Fruit fly (Drosophila melanogaster) whole organism, embryonic: ENCODE results near the gene Mis12.

Source experiments
- Blimp-1 ChIP-seq: fragments of 200-800 bp; sonication (Bioruptor generic); optimal IDR thresholded peaks from 3 replicates; lab custom pipeline; 2018; ENCODE audit warnings: missing biosample characterization, missing genetic modification characterization, mild to moderate bottlenecking, moderate library complexity, missing genetic modification reagents
- CG10267 ChIP-seq: fragments of 200-800 bp; sonication (Bioruptor generic); optimal IDR thresholded peaks from 2 replicates; lab custom pipeline; 2018; ENCODE audit warnings: missing biosample characterization, mild to moderate bottlenecking, missing genetic modification characterization, moderate library complexity
- CG10321 ChIP-seq: fragments of 200-800 bp; sonication (Bioruptor generic); IDR thresholded peaks from 2 replicates; pipeline ENCODE4 v1.3.6; 2022; ENCODE audit warnings: missing biosample characterization, missing genetic modification characterization
- CG10431 ChIP-seq: fragments of 200-800 bp; sonication (Bioruptor generic); optimal IDR thresholded peaks from 3 replicates; lab custom pipeline; 2018; ENCODE audit warnings: missing biosample characterization, mild to moderate bottlenecking, missing genetic modification characterization
- CG11398 ChIP-seq: fragments of 200-800 bp; sonication (Bioruptor generic); optimal IDR thresholded peaks from 2 replicates; lab custom pipeline; 2016; ENCODE audit warnings: missing biosample characterization, missing genetic modification characterization
- CG13287 ChIP-seq: fragments of 200-800 bp; sonication (Bioruptor generic); IDR thresholded peaks from 2 replicates; pipeline ENCODE4 v1.3.6; 2022; ENCODE audit warnings: missing biosample characterization, missing genetic modification characterization; ENCODE audit not compliant: partially characterized antibody
- CG13296 ChIP-seq: fragments of 200-800 bp; sonication (Bioruptor generic); optimal IDR thresholded peaks from 3 replicates; lab custom pipeline; 2018; ENCODE audit warnings: missing biosample characterization, mild to moderate bottlenecking, missing genetic modification characterization
- CG15696 ChIP-seq: fragments of 200-800 bp; sonication (Bioruptor generic); optimal IDR thresholded peaks from 2 replicates; lab custom pipeline; 2019; ENCODE audit warnings: missing biosample characterization, mild to moderate bottlenecking, missing genetic modification characterization, moderate library complexity
- CG2712 ChIP-seq: fragments of 200-800 bp; optimal IDR thresholded peaks from 3 replicates; lab custom pipeline; 2019; ENCODE audit warnings: missing biosample characterization, mild to moderate bottlenecking, missing genetic modification characterization, moderate library complexity
- CG2889 ChIP-seq: fragments of 200-800 bp; sonication (Bioruptor generic); IDR thresholded peaks from 3 replicates; pipeline ENCODE4 v1.3.6; 2022; ENCODE audit warnings: missing biosample characterization, missing genetic modification characterization
- CG30403 ChIP-seq: fragments of 200-800 bp; sonication (Bioruptor generic); optimal IDR thresholded peaks from 3 replicates; lab custom pipeline; 2016; ENCODE audit warnings: missing biosample characterization, missing genetic modification characterization
- CG3838 ChIP-seq: fragments of 200-800 bp; sonication (Bioruptor generic); optimal IDR thresholded peaks from 3 replicates; lab custom pipeline; 2016; ENCODE audit warnings: missing biosample characterization, missing genetic modification characterization
- CG3847 ChIP-seq: fragments of 200-800 bp; sonication (Bioruptor generic); IDR thresholded peaks from 2 replicates; pipeline ENCODE4 v1.3.6; 2022; ENCODE audit warnings: missing biosample characterization, missing genetic modification characterization
- CG5245 ChIP-seq: fragments of 200-800 bp; sonication (Bioruptor generic); optimal IDR thresholded peaks from 3 replicates; lab custom pipeline; 2016; ENCODE audit warnings: missing biosample characterization, missing genetic modification characterization
- CG6683 ChIP-seq: fragments of 200-800 bp; sonication (Bioruptor generic); optimal IDR thresholded peaks from 2 replicates; lab custom pipeline; 2017; ENCODE audit warnings: missing biosample characterization, mild to moderate bottlenecking, missing genetic modification characterization, missing genetic modification reagents
- CG6765 ChIP-seq: fragments of 200-800 bp; sonication (Bioruptor generic); optimal IDR thresholded peaks from 3 replicates; lab custom pipeline; 2017; ENCODE audit warnings: missing biosample characterization, mild to moderate bottlenecking, missing genetic modification characterization
- CG7745 ChIP-seq: fragments of 200-800 bp; sonication (Bioruptor generic); optimal IDR thresholded peaks from 2 replicates; lab custom pipeline; 2018; ENCODE audit warnings: missing biosample characterization, mild to moderate bottlenecking, missing genetic modification characterization, moderate library complexity
- CG8944 ChIP-seq: fragments of 200-800 bp; sonication (Bioruptor generic); optimal IDR thresholded peaks from 3 replicates; lab custom pipeline; 2016; ENCODE audit warnings: missing biosample characterization, missing genetic modification characterization
- CkIIα-i1 ChIP-seq: fragments of 200-800 bp; sonication (Bioruptor generic); IDR thresholded peaks from 2 replicates; pipeline ENCODE4 v1.3.6; 2022; ENCODE audit warnings: missing biosample characterization, missing genetic modification characterization
- D19A ChIP-seq: fragments of 200-800 bp; optimal IDR thresholded peaks from 3 replicates; lab custom pipeline; 2019; ENCODE audit warnings: missing biosample characterization, mild to moderate bottlenecking, missing genetic modification characterization, moderate library complexity
- Fer3 ChIP-seq: fragments of 200-800 bp; sonication (Bioruptor generic); optimal IDR thresholded peaks from 2 replicates; lab custom pipeline; 2018; ENCODE audit warnings: missing biosample characterization, mild to moderate bottlenecking, missing genetic modification characterization, moderate library complexity
- HLH54F ChIP-seq: fragments of 200-800 bp; sonication (Bioruptor generic); optimal IDR thresholded peaks from 3 replicates; lab custom pipeline; 2016; ENCODE audit warnings: missing biosample characterization, missing genetic modification characterization
- Kr ChIP-seq: fragments of 200-800 bp; sonication (Bioruptor generic); optimal IDR thresholded peaks from 2 replicates; lab custom pipeline; 2017; ENCODE audit warnings: missing biosample characterization, mild to moderate bottlenecking, missing genetic modification characterization
- NFAT ChIP-seq: fragments of 200-800 bp; sonication (Bioruptor generic); IDR thresholded peaks from 2 replicates; pipeline ENCODE4 v1.3.6; 2022; ENCODE audit warnings: missing biosample characterization, missing genetic modification characterization
- Nf-YB ChIP-seq: fragments of 200-800 bp; sonication (Bioruptor generic); optimal IDR thresholded peaks from 3 replicates; lab custom pipeline; 2019; ENCODE audit warnings: missing biosample characterization, mild to moderate bottlenecking, missing genetic modification characterization, moderate library complexity
- Oaz ChIP-seq: fragments of 200-800 bp; sonication (Bioruptor generic); IDR thresholded peaks from 2 replicates; pipeline ENCODE4 v1.3.6; 2022; ENCODE audit warnings: missing biosample characterization, missing genetic modification characterization
- Opbp ChIP-seq: fragments of 200-800 bp; sonication (Bioruptor generic); IDR thresholded peaks from 3 replicates; pipeline ENCODE4 v1.3.6; 2022; ENCODE audit warnings: missing biosample characterization, missing genetic modification characterization; ENCODE audit not compliant: partially characterized antibody
- Trl ChIP-seq, 3 experiments: fragments of >200 bp in 2 of 3; fragments of 200-800 bp in 1 of 3; sonication (Bioruptor generic) in 1 of 3; optimal IDR thresholded peaks; 2 replicates in 1 of 3; 3 replicates in 2 of 3; lab custom pipeline; 2016 to 2017; ENCODE audit warnings: missing biosample characterization in 1 of 3, missing genetic modification characterization in 1 of 3
- cas ChIP-seq: fragments of 200-800 bp; sonication (Bioruptor generic); IDR thresholded peaks from 2 replicates; pipeline ENCODE4 v1.3.6; 2022; ENCODE audit warnings: missing biosample characterization, missing genetic modification characterization
- cato ChIP-seq: fragments of 200-800 bp; sonication (Bioruptor generic); optimal IDR thresholded peaks from 2 replicates; lab custom pipeline; 2016; ENCODE audit warnings: missing biosample characterization, missing genetic modification characterization, borderline replicate concordance
- dmrt99B ChIP-seq: fragments of 200-800 bp; sonication (Bioruptor generic); optimal IDR thresholded peaks from 2 replicates; lab custom pipeline; 2018; ENCODE audit warnings: missing biosample characterization, mild to moderate bottlenecking, missing genetic modification characterization, moderate library complexity
- esg ChIP-seq: fragments of 200-800 bp; sonication (Bioruptor generic); conservative IDR thresholded peaks from 2 replicates; pipeline ENCODE4 v1.3.6; 2022; ENCODE audit warnings: missing biosample characterization, missing genetic modification characterization
- gt ChIP-seq: fragments of 200-800 bp; sonication (Bioruptor generic); IDR thresholded peaks from 2 replicates; pipeline ENCODE4 v1.3.6; 2022; ENCODE audit warnings: missing biosample characterization, missing genetic modification characterization
- ind ChIP-seq: fragments of 200-800 bp; sonication (Bioruptor generic); optimal IDR thresholded peaks from 3 replicates; lab custom pipeline; 2016; ENCODE audit warnings: missing biosample characterization, missing genetic modification characterization
- insv ChIP-seq, 2 experiments: fragments of 200-800 bp; sonication (Bioruptor generic); optimal IDR thresholded peaks; 3 replicates each; lab custom pipeline; 2016 to 2018; ENCODE audit warnings: missing biosample characterization in 2 of 2, missing genetic modification characterization in 2 of 2
- lbe ChIP-seq: fragments of 200-800 bp; sonication (Bioruptor generic); optimal IDR thresholded peaks from 2 replicates; lab custom pipeline; 2016; ENCODE audit warnings: missing biosample characterization, mild to moderate bottlenecking, missing genetic modification characterization
- odd ChIP-seq: fragments of 200-800 bp; sonication (Bioruptor generic); optimal IDR thresholded peaks from 2 replicates; lab custom pipeline; 2017; ENCODE audit warnings: missing biosample characterization, mild to moderate bottlenecking, missing genetic modification characterization
- p53 ChIP-seq: fragments of 200-800 bp; sonication (Bioruptor generic); optimal IDR thresholded peaks from 2 replicates; lab custom pipeline; 2016; ENCODE audit warnings: missing biosample characterization, missing genetic modification characterization
- pfk ChIP-seq: fragments of 200-800 bp; sonication (Bioruptor generic); optimal IDR thresholded peaks from 2 replicates; lab custom pipeline; 2018; ENCODE audit warnings: missing biosample characterization, mild to moderate bottlenecking, missing genetic modification characterization, moderate library complexity
- pzg ChIP-seq: fragments of 200-800 bp; sonication (Bioruptor generic); optimal IDR thresholded peaks from 3 replicates; lab custom pipeline; 2018; ENCODE audit warnings: missing biosample characterization, mild to moderate bottlenecking, missing genetic modification characterization, moderate library complexity
- ro ChIP-seq: fragments of 200-800 bp; sonication (Bioruptor generic); IDR thresholded peaks from 2 replicates; pipeline ENCODE4 v1.3.6; 2022; ENCODE audit warnings: missing biosample characterization, missing genetic modification characterization
- salm ChIP-seq: fragments of 200-800 bp; sonication (Bioruptor generic); optimal IDR thresholded peaks from 2 replicates; lab custom pipeline; 2018; ENCODE audit warnings: missing biosample characterization, mild to moderate bottlenecking, missing genetic modification characterization
- scrt ChIP-seq: fragments of 200-800 bp; sonication (Bioruptor generic); optimal IDR thresholded peaks from 2 replicates; lab custom pipeline; 2018; ENCODE audit warnings: missing biosample characterization, mild to moderate bottlenecking, missing genetic modification characterization, moderate library complexity
- seq ChIP-seq: fragments of 200-800 bp; sonication (Bioruptor generic); IDR thresholded peaks from 2 replicates; pipeline ENCODE4 v1.3.6; 2022; ENCODE audit warnings: missing biosample characterization, missing genetic modification characterization
- slbo ChIP-seq: fragments of 200-800 bp; sonication (Bioruptor generic); IDR thresholded peaks from 2 replicates; pipeline ENCODE4 v1.3.6; 2022; ENCODE audit warnings: missing biosample characterization, missing genetic modification characterization
- sug ChIP-seq: fragments of 200-800 bp; optimal IDR thresholded peaks from 2 replicates; lab custom pipeline; 2019; ENCODE audit warnings: missing biosample characterization, mild to moderate bottlenecking, missing genetic modification characterization, moderate library complexity
- tin ChIP-seq: fragments of 200-800 bp; sonication (Bioruptor generic); optimal IDR thresholded peaks from 3 replicates; lab custom pipeline; 2016; ENCODE audit warnings: missing biosample characterization, missing genetic modification characterization

Gene Mis12

DNA sequence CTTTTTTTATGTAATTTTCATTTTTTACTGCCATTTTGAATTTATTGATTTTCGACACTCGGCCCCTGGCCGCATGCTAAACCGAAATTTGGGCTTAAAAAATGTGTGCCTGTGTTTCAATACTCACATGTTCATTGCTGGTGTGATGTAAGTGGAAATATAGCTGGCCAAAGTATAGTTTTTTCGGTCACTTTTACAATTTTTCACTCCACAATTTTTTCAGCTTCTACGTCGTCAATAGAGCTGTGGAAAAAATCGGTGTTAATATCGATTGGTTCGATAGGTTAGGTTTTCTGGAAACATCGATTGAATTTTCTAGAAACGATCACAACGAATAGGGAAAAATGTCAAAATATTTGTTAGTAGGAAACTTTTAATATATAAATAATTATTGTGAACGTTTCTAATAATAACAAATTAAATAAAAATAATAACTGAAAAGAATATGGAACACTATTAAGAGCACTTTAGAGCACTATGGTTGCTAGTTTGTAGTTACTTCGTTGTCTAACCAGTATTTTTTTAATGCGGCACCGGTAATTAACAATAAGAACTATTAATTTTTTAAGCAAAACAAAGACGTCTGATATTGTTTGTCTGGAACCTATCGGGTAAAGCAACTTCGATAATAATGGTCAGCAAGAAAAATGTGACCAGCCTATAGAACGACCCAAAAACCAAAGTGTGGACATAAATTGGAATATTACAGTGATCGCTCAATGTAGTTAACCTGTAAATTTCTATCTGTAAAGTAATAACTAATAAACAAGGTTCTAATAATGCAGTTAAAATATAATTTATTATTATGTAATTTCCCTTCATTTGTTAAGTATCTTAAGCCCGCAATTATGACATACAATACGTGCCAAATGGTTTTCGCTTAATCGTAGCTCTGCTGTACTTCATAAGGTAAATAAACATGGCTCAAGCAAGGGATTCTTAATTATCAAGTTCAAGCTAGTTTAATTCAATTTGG is 13.3 kb downstream of the Mis12 start, which contains the start of the genes CG10077 and CG9948 (continued):
- no peak for TF ChIP-seq Trl (optimal IDR thresholded peaks at IDR 0.05; lab: Kevin White, UChicago)
- TF ChIP-seq Trl (GFP tag; optimal IDR thresholded peaks at IDR 0.05; lab: Kevin White, UChicago), result peak; percentile 60
- TF ChIP-seq slbo (GFP tag; lab: Robert Waterston, UW), result peak; percentile 95
- TF ChIP-seq CG6683 (GFP tag; lab: Kevin White, UChicago), result peak; percentile 61
- peak; percentile 71 for TF ChIP-seq Nf-YB
- TF ChIP-seq CG3838 (GFP tag; lab: Kevin White, UChicago), result peak; percentile 27
- peak; percentile 89 for TF ChIP-seq ind
- TF ChIP-seq gt (GFP tag; lab: Robert Waterston, UW), result peak; percentile 68
- peak; percentile 80 for TF ChIP-seq CG2889 (GFP tag; lab: Robert Waterston, UW)
- TF ChIP-seq CG2712 (tag; lab: Kevin White, UChicago), result peak; percentile 92
- peak; percentile 79 for TF ChIP-seq cato (GFP tag; lab: Kevin White, UChicago)
- peak; percentile 51 for TF ChIP-seq HLH54F (GFP tag; lab: Kevin White, UChicago)
- TF ChIP-seq D19A (tag; lab: Kevin White, UChicago), result peak; percentile 86
- peak; percentile 71; the same call in 2 of the 3 replicates for TF ChIP-seq Opbp (GFP tag; lab: Robert Waterston, UW)
- TF ChIP-seq CG30403 (GFP tag; lab: Kevin White, UChicago), result peak; percentile 87
- TF ChIP-seq CG5245, result peak; percentile 81
- peak; percentile 75 for TF ChIP-seq CG6765
- TF ChIP-seq CG10431, result peak; percentile 69
- TF ChIP-seq lbe (GFP tag; lab: Kevin White, UChicago), result peak; percentile 89
- peak; percentile 82 for TF ChIP-seq NFAT (GFP tag; lab: Robert Waterston, UW)
- TF ChIP-seq Oaz, result peak; percentile 85
- peak; percentile 87 for TF ChIP-seq CG13296 (GFP tag; lab: Kevin White, UChicago)
- TF ChIP-seq scrt (GFP tag; lab: Kevin White, UChicago), result peak; percentile 65
- peak; percentile 49 for TF ChIP-seq pzg (GFP tag; lab: Kevin White, UChicago)
- TF ChIP-seq CG13287, result peak; percentile 78
- TF ChIP-seq odd (GFP tag; lab: Kevin White, UChicago), result peak; percentile 77
- TF ChIP-seq salm (tag; lab: Kevin White, UChicago), result peak; percentile 85
- TF ChIP-seq dmrt99B (tag; lab: Kevin White, UChicago), result peak; percentile 91
- peak; percentile 89 for TF ChIP-seq CG3847 (GFP tag; lab: Robert Waterston, UW)
- peak; percentile 85 for TF ChIP-seq Blimp-1 (GFP tag; lab: Kevin White, UChicago)
- TF ChIP-seq CG7745 (tag; lab: Kevin White, UChicago), result peak; percentile 62
- TF ChIP-seq Fer3 (tag; lab: Kevin White, UChicago), result peak; percentile 92
- peak; percentile 11 for TF ChIP-seq CG8944
- peak; percentile 81 for TF ChIP-seq CG10267
- TF ChIP-seq seq (GFP tag; lab: Robert Waterston, UW), result peak; percentile 79
- TF ChIP-seq p53 (GFP tag; lab: Kevin White, UChicago), result no peak
- TF ChIP-seq esg (GFP tag; lab: Robert Waterston, UW), result peak; percentile 91
- TF ChIP-seq cas, result no peak
- peak; percentile 87 for TF ChIP-seq sug (tag; lab: Kevin White, UChicago)
- TF ChIP-seq pfk, result peak; percentile 50
- TF ChIP-seq CG11398 (GFP tag; lab: Kevin White, UChicago), result no peak
- no peak for TF ChIP-seq Kr
- peak; percentile 88 for TF ChIP-seq tin
- no peak; the same call in 1 of the 2 replicates for TF ChIP-seq CkIIα-i1 (GFP tag; lab: Robert Waterston, UW)
- TF ChIP-seq insv (GFP tag; optimal IDR thresholded peaks at IDR 0.05; lab: Kevin White, UChicago), result peak in 1 of 2 experiments; percentile 62
- peak; percentile 91 for TF ChIP-seq CG15696 (tag; lab: Kevin White, UChicago)
- peak; percentile 78 for TF ChIP-seq CG10321 (GFP tag; lab: Robert Waterston, UW)
- peak; percentile 53; the same call in 1 of the 2 replicates for TF ChIP-seq ro
